Worm (Caenorhabditis elegans): ENCODE measurements around the gene fbxb-83.
"Not testable (repeated sequence)": the region's sequence is repeated elsewhere in the genome, so short reads cannot be mapped to it uniquely, and the experiment has no call there.

The fbxb-83 gene

DNA sequence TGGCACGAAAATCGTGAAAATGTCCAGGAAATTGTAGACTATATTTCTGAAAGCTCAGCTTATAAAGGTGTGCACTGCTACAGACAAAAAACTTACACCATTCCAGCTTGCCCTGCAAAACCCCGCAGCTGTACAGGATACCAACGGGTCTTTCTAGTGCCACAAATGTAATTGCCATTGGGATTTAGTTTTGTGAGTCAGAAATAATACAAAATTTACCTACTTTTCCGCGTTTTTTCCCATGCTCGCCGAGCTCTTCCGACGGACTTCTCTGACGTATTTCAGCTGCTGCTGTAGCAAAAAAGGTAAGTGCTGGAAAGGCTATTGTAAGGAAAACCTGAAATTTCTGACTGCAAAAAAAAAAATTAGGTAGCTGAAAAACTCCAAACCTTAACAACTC lies 48.0 kb downstream of the fbxb-83 start, which contains the start of gene C29F9.8:
Gene C29F9.8 (minus strand): TSS at position 101 of the 400 bp plus-strand sequence.
- TF ChIP-seq rnt-1, pat-9, tbx-2 (tag; optimal IDR thresholded peaks at IDR 0.05): not testable (repeated sequence)

DNA sequence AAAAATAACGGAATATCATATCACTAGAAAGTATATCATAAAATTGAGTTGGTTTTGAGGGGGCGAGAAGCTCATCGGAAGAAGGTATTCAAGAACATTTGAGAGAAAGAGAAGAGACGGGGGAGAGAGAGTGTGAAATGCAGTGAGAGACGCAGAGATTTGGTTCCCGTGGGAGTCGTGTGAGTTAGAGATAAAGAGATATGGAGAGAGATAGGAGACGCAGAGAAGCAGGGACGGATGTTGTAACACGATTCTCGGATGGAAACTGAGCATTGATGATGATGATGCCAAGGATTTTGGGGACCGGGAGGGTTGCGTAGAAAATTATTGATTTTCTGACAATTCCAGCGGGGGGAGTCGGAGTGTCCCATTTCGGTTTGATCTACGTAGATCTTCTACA lies 48.8 kb downstream of the fbxb-83 start:
- TF ChIP-seq ceh-31 (tag; optimal IDR thresholded peaks at IDR 0.05), result peak; percentile 15
- TF ChIP-seq C08G9.2 (tag; optimal IDR thresholded peaks at IDR 0.05), result peak; percentile 38
- no peak for TF ChIP-seq unc-86 (tag; optimal IDR thresholded peaks at IDR 0.05)
- TF ChIP-seq ceh-34 (tag; optimal IDR thresholded peaks at IDR 0.05), result peak; percentile 60
- no peak for TF ChIP-seq ztf-16 (tag; optimal IDR thresholded peaks at IDR 0.05)
- no peak for TF ChIP-seq F13H6.1 (tag; optimal IDR thresholded peaks at IDR 0.05)
- TF ChIP-seq sox-4 (tag; optimal IDR thresholded peaks at IDR 0.05), result no peak
- TF ChIP-seq ceh-24 (tag; optimal IDR thresholded peaks at IDR 0.05), result no peak
- TF ChIP-seq gmeb-2 (tag; optimal IDR thresholded peaks at IDR 0.05), result no peak
- peak; percentile 15 for TF ChIP-seq ceh-2 (tag; optimal IDR thresholded peaks at IDR 0.05)
- no peak for TF ChIP-seq syd-9 (tag; optimal IDR thresholded peaks at IDR 0.05)
- TF ChIP-seq pat-9 (tag; optimal IDR thresholded peaks at IDR 0.05), result peak; percentile 59
- peak; percentile 15 for TF ChIP-seq ref-2 (tag; optimal IDR thresholded peaks at IDR 0.05)
- TF ChIP-seq pha-2 (tag; optimal IDR thresholded peaks at IDR 0.05), result no peak
- TF ChIP-seq unc-55 (GFP tag; optimal IDR thresholded peaks at IDR 0.05), result peak; percentile 55
- peak; percentile 58 for TF ChIP-seq ceh-18 (tag; optimal IDR thresholded peaks at IDR 0.05)
- peak; percentile 21 for TF ChIP-seq ceh-30 (tag; optimal IDR thresholded peaks at IDR 0.05)
- TF ChIP-seq dve-1 (tag; optimal IDR thresholded peaks at IDR 0.05), result peak; percentile 56
- TF ChIP-seq nfya-1 (tag; optimal IDR thresholded peaks at IDR 0.05), result peak; percentile 30
- TF ChIP-seq tbx-2 (tag; optimal IDR thresholded peaks at IDR 0.05), result peak; percentile 46

DNA sequence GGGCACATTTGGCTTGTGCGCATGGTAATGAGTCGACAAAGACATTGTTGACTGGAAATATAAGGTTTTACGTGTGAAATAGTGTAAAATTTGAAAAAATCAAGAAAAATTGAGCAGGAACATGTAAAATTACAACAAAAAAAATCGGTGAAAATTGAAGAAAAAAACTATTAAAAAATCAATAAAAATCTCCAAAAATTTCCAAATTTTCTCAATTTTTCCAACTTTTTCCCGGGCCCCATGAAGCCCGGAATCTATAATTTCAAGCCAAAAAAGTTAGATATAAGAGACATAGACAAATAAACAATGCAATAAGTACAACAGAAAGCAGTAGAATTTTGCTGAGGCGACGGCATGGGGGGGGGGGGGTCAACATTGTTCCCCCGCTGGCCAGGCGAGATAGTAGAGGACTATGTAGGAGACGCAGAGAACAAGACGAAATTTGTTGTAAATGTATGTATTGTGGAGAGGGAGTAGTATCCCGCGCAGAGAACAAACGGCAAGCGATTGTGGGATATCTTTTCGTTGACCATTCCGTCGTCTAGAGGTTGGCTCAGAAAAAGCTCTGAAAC lies 50.2 kb downstream of the fbxb-83 start, which contains the start of gene pat-4:
Gene pat-4 (minus strand): TSS at position 51 of the 572 bp plus-strand sequence.
- TF ChIP-seq ahr-1 (tag; optimal IDR thresholded peaks at IDR 0.05) (no peak), tbx-2 (tag; optimal IDR thresholded peaks at IDR 0.05) (peak; percentile 51), hlh-6 (tag; optimal IDR thresholded peaks at IDR 0.05) (peak; percentile 55), nhr-11 (tag; optimal IDR thresholded peaks at IDR 0.05) (no peak), ceh-2 (tag; optimal IDR thresholded peaks at IDR 0.05) (peak; percentile 16), fkh-6 (tag; optimal IDR thresholded peaks at IDR 0.05) (no peak), che-1 (tag; optimal IDR thresholded peaks at IDR 0.05) (no peak), ceh-34 (tag; optimal IDR thresholded peaks at IDR 0.05) (peak; percentile 59), hlh-15 (tag; optimal IDR thresholded peaks at IDR 0.05) (no peak), sox-2 (GFP tag; IDR thresholded peaks at IDR 0.05) (peak; percentile 48), ref-2 (tag; optimal IDR thresholded peaks at IDR 0.05) (peak; percentile 45), rnt-1 (tag; optimal IDR thresholded peaks at IDR 0.05) (peak; percentile 3), pha-2 (tag; optimal IDR thresholded peaks at IDR 0.05) (no peak), F13H6.1 (tag; optimal IDR thresholded peaks at IDR 0.05) (no peak), ceh-19 (GFP tag; optimal IDR thresholded peaks at IDR 0.05) (peak; percentile 53), unc-42 (tag; optimal IDR thresholded peaks at IDR 0.05) (no peak), nfya-1 (tag; optimal IDR thresholded peaks at IDR 0.05) (peak; percentile 24), gmeb-2 (tag; optimal IDR thresholded peaks at IDR 0.05) (no peak)
